Fruit fly (Drosophila melanogaster): ENCODE measurements around the gene Papst2.

DNA sequence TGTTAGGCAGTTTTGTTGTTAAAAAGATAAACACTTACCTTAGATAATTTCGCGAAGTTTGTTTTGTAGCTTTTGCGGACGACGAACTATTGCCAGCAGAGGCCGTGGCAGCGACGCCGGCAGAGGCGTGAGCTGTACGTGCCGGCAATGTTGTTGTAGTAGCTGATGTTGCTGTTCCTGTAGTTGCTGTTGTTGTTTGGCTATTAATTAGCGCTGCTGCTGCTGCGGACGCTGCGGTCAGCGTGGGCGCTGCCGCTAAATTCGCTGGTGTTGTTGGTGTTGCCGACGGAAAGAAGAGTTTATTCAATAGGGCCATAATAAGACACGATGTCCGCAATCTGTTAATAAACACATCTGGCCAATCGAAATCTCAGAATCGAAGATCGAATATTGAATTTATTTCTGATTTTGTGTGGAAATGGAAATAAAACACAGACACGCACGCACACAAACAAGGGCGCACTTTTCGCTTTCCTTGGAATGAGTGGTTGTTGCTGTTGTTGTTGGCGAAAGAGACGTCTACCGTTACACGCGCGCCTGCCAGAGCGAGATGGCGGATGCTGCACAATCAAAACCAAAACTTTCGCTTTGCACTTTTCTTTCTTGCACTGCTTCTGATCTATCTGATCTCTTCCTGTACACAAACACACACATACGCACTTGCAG, 31.1 kb upstream of the Papst2 start:
- TF ChIP-seq CG14710 (tag; optimal IDR thresholded peaks at IDR 0.05) (no peak), Hr78 (GFP tag; optimal IDR thresholded peaks at IDR 0.05) (no peak)

Measured in whole organism, embryonic.